Fruit fly (Drosophila melanogaster) whole organism, embryonic: ENCODE results near the gene Sys1.
A peak's percentile ranks its signal among the peaks of the same experiment; 100 is the strongest.

Experiments
- Atf3 ChIP-seq: fragments of 200-800 bp; sonication (Bioruptor generic); optimal IDR thresholded peaks from 3 replicates; lab custom pipeline; 2016; ENCODE audit warnings: missing biosample characterization, missing genetic modification characterization
- BEAF-32 ChIP-seq: fragments of 200-800 bp; sonication (Bioruptor generic); optimal IDR thresholded peaks from 3 replicates; lab custom pipeline; 2017; ENCODE audit warnings: missing biosample characterization, missing genetic modification characterization, mild to moderate bottlenecking, moderate library complexity, missing genetic modification reagents
- CG10147 ChIP-seq: fragments of 200-800 bp; sonication (Bioruptor generic); optimal IDR thresholded peaks from 2 replicates; lab custom pipeline; 2019; ENCODE audit warnings: missing biosample characterization, mild to moderate bottlenecking, missing genetic modification characterization, moderate library complexity
- CG12155 ChIP-seq: fragments of 200-800 bp; sonication (Bioruptor generic); optimal IDR thresholded peaks from 3 replicates; lab custom pipeline; 2016; ENCODE audit warnings: missing biosample characterization, missing genetic modification characterization
- CG13296 ChIP-seq: fragments of 200-800 bp; sonication (Bioruptor generic); optimal IDR thresholded peaks from 3 replicates; lab custom pipeline; 2018; ENCODE audit warnings: missing biosample characterization, mild to moderate bottlenecking, missing genetic modification characterization
- CG13424 ChIP-seq: fragments of 200-800 bp; sonication (Bioruptor generic); optimal IDR thresholded peaks from 2 replicates; lab custom pipeline; 2019; ENCODE audit warnings: missing biosample characterization, mild to moderate bottlenecking, missing genetic modification characterization, moderate library complexity
- CG15011 ChIP-seq: fragments of 200-800 bp; sonication (Bioruptor generic); optimal IDR thresholded peaks from 3 replicates; lab custom pipeline; 2018; ENCODE audit warnings: missing biosample characterization, mild to moderate bottlenecking, missing genetic modification characterization
- CG1603 ChIP-seq: fragments of 200-800 bp; sonication (Bioruptor generic); optimal IDR thresholded peaks from 2 replicates; lab custom pipeline; 2019; ENCODE audit warnings: missing biosample characterization, mild to moderate bottlenecking, missing genetic modification characterization, moderate library complexity
- CG17186 ChIP-seq: fragments of 200-800 bp; sonication (Bioruptor generic); optimal IDR thresholded peaks from 3 replicates; lab custom pipeline; 2017; ENCODE audit warnings: missing biosample characterization, missing genetic modification reagents, missing genetic modification characterization
- CG42726 ChIP-seq: fragments of 200-800 bp; sonication (Bioruptor generic); IDR thresholded peaks from 2 replicates; pipeline ENCODE4 v1.3.6; 2022; ENCODE audit warnings: missing biosample characterization, missing genetic modification characterization; ENCODE audit not compliant: partially characterized antibody
- CG6272 ChIP-seq: fragments of 200-800 bp; sonication (Bioruptor generic); IDR thresholded peaks from 2 replicates; pipeline ENCODE4 v1.3.6; 2022; ENCODE audit warnings: missing biosample characterization, missing genetic modification characterization
- CG7357 ChIP-seq: fragments of 200-800 bp; sonication (Bioruptor generic); IDR thresholded peaks from 3 replicates; pipeline ENCODE4 v1.3.6; 2022; ENCODE audit warnings: missing biosample characterization, missing genetic modification characterization
- CG7963 ChIP-seq: fragments of 200-800 bp; sonication (Bioruptor generic); IDR thresholded peaks from 3 replicates; pipeline ENCODE4 v1.3.6; 2022; ENCODE audit warnings: missing biosample characterization, missing genetic modification characterization; ENCODE audit not compliant: partially characterized antibody
- CG8388 ChIP-seq: fragments of 200-800 bp; sonication (Bioruptor generic); optimal IDR thresholded peaks from 2 replicates; lab custom pipeline; 2019; ENCODE audit warnings: missing biosample characterization, mild to moderate bottlenecking, missing genetic modification characterization, moderate library complexity
- CG9215 ChIP-seq: fragments of 200-800 bp; sonication (Bioruptor generic); IDR thresholded peaks from 2 replicates; pipeline ENCODE4 v1.3.6; 2022; ENCODE audit warnings: missing biosample characterization, missing genetic modification characterization
- CG9932 ChIP-seq: fragments of 200-800 bp; sonication (Bioruptor generic); IDR thresholded peaks from 2 replicates; pipeline ENCODE4 v1.3.6; 2022; ENCODE audit warnings: missing biosample characterization, missing genetic modification characterization
- Camta ChIP-seq: fragments of 200-800 bp; sonication (Bioruptor generic); optimal IDR thresholded peaks from 2 replicates; lab custom pipeline; 2016; ENCODE audit warnings: missing biosample characterization, missing genetic modification characterization
- Deaf1 ChIP-seq: fragments of 200-800 bp; optimal IDR thresholded peaks from 3 replicates; lab custom pipeline; 2019; ENCODE audit warnings: missing biosample characterization, mild to moderate bottlenecking, missing genetic modification characterization, moderate library complexity
- Dfd ChIP-seq, 2 experiments: fragments of >200 bp; optimal IDR thresholded peaks; 2 replicates each; lab custom pipeline; 2017; ENCODE audit warnings: missing biosample characterization in 2 of 2, missing genetic modification characterization in 2 of 2
- ERR ChIP-seq: fragments of 200-800 bp; sonication (Bioruptor generic); optimal IDR thresholded peaks from 2 replicates; lab custom pipeline; 2016; ENCODE audit warnings: missing biosample characterization, missing genetic modification characterization
- Eip74EF ChIP-seq, 2 experiments: fragments of 200-800 bp in 1 of 2; fragments of >200 bp in 1 of 2; sonication (Bioruptor generic) in 1 of 2; optimal IDR thresholded peaks; 2 replicates each; lab custom pipeline; 2017 to 2019; ENCODE audit warnings: missing biosample characterization in 2 of 2, missing genetic modification characterization in 2 of 2, mild to moderate bottlenecking in 1 of 2, moderate library complexity in 1 of 2
- Fer3 ChIP-seq: fragments of 200-800 bp; sonication (Bioruptor generic); optimal IDR thresholded peaks from 2 replicates; lab custom pipeline; 2018; ENCODE audit warnings: missing biosample characterization, mild to moderate bottlenecking, missing genetic modification characterization, moderate library complexity
- H2.0 ChIP-seq: fragments of 200-800 bp; sonication (Bioruptor generic); IDR thresholded peaks from 2 replicates; pipeline ENCODE4 v1.3.6; 2022; ENCODE audit warnings: missing biosample characterization, missing genetic modification characterization
- Hr39 ChIP-seq: fragments of >200 bp; optimal IDR thresholded peaks from 2 replicates; lab custom pipeline; 2017
- Hsf ChIP-seq: fragments of 200-800 bp; sonication (Bioruptor generic); optimal IDR thresholded peaks from 3 replicates; lab custom pipeline; 2016; ENCODE audit warnings: missing biosample characterization, missing genetic modification characterization
- Med ChIP-seq: fragments of 200-800 bp; sonication (Bioruptor generic); peaks from one replicate; lab custom pipeline; 2016; ENCODE audit warnings: missing biosample characterization, missing genetic modification characterization, mild to moderate bottlenecking, inconsistent platforms, moderate library complexity
- NK7.1 ChIP-seq: fragments of 200-800 bp; sonication (Bioruptor generic); optimal IDR thresholded peaks from 3 replicates; lab custom pipeline; 2016; ENCODE audit warnings: missing biosample characterization, missing genetic modification characterization
- Nf-YC ChIP-seq: fragments of 200-800 bp; optimal IDR thresholded peaks from 3 replicates; lab custom pipeline; 2019; ENCODE audit warnings: missing biosample characterization, mild to moderate bottlenecking, missing genetic modification characterization, moderate library complexity
- Ravus ChIP-seq: fragments of 200-800 bp; sonication (Bioruptor generic); IDR thresholded peaks from 2 replicates; pipeline ENCODE4 v1.3.6; 2022; ENCODE audit warnings: missing biosample characterization, missing genetic modification characterization
- Sox100B ChIP-seq: fragments of 200-800 bp; sonication (Bioruptor generic); optimal IDR thresholded peaks from 3 replicates; lab custom pipeline; 2018; ENCODE audit warnings: missing biosample characterization, mild to moderate bottlenecking, missing genetic modification characterization
- Sry-δ ChIP-seq: fragments of 200-800 bp; sonication (Bioruptor generic); optimal IDR thresholded peaks from 2 replicates; lab custom pipeline; 2016; ENCODE audit warnings: missing biosample characterization, missing genetic modification characterization
- TFAM ChIP-seq: fragments of 200-800 bp; sonication (Bioruptor generic); optimal IDR thresholded peaks from 2 replicates; lab custom pipeline; 2017; ENCODE audit warnings: missing biosample characterization, missing genetic modification characterization, inconsistent platforms
- ap ChIP-seq: fragments of 200-800 bp; sonication (Bioruptor generic); IDR thresholded peaks from 2 replicates; pipeline ENCODE4 v1.3.6; 2022; ENCODE audit warnings: missing biosample characterization, missing genetic modification characterization
- ara ChIP-seq: fragments of 200-800 bp; sonication (Bioruptor generic); IDR thresholded peaks from 2 replicates; pipeline ENCODE4 v1.3.6; 2022; ENCODE audit warnings: missing biosample characterization, missing genetic modification characterization
- cato ChIP-seq: fragments of 200-800 bp; sonication (Bioruptor generic); optimal IDR thresholded peaks from 2 replicates; lab custom pipeline; 2016; ENCODE audit warnings: missing biosample characterization, missing genetic modification characterization, borderline replicate concordance
- croc ChIP-seq: fragments of 200-800 bp; sonication (Bioruptor generic); conservative IDR thresholded peaks from 3 replicates; pipeline ENCODE4 v1.3.6; 2022; ENCODE audit warnings: missing biosample characterization, missing genetic modification characterization
- danr ChIP-seq: fragments of 200-800 bp; sonication (Bioruptor generic); IDR thresholded peaks from 2 replicates; pipeline ENCODE4 v1.3.6; 2022; ENCODE audit warnings: missing biosample characterization, missing genetic modification characterization
- fd96Cb ChIP-seq: fragments of 200-800 bp; sonication (Bioruptor generic); optimal IDR thresholded peaks from 2 replicates; lab custom pipeline; 2018; ENCODE audit warnings: missing biosample characterization, mild to moderate bottlenecking, missing genetic modification characterization, moderate library complexity
- ftz-f1 ChIP-seq: fragments of 200-800 bp; sonication (Bioruptor generic); optimal IDR thresholded peaks from 2 replicates; lab custom pipeline; 2016; ENCODE audit warnings: missing biosample characterization, missing genetic modification characterization
- gcm ChIP-seq: fragments of 200-800 bp; sonication (Bioruptor generic); optimal IDR thresholded peaks from 2 replicates; lab custom pipeline; 2019; ENCODE audit warnings: missing biosample characterization, mild to moderate bottlenecking, missing genetic modification characterization, moderate library complexity
- gem ChIP-seq: fragments of 200-800 bp; sonication (Bioruptor generic); optimal IDR thresholded peaks from 2 replicates; lab custom pipeline; 2019; ENCODE audit warnings: missing biosample characterization, mild to moderate bottlenecking, missing genetic modification characterization, moderate library complexity
- grn ChIP-seq: fragments of 200-800 bp; sonication (Bioruptor generic); optimal IDR thresholded peaks from 3 replicates; lab custom pipeline; 2017; ENCODE audit warnings: missing biosample characterization, missing genetic modification characterization
- hkb ChIP-seq, 2 experiments: fragments of 200-800 bp in 1 of 2; fragments of >200 bp in 1 of 2; sonication (Bioruptor generic) in 1 of 2; IDR thresholded peaks in 1 of 2; optimal IDR thresholded peaks in 1 of 2; 2 replicates each; pipeline versions ENCODE4 v1.3.6 to Lab custom; 2017 to 2022; ENCODE audit warnings: missing biosample characterization in 1 of 2, missing genetic modification characterization in 1 of 2
- lilli ChIP-seq: fragments of 200-800 bp; sonication (Bioruptor generic); optimal IDR thresholded peaks from 3 replicates; lab custom pipeline; 2016; ENCODE audit warnings: missing biosample characterization, missing genetic modification characterization
- repo ChIP-seq: fragments of 200-800 bp; sonication (Bioruptor generic); optimal IDR thresholded peaks from 2 replicates; lab custom pipeline; 2016; ENCODE audit warnings: missing biosample characterization, missing genetic modification characterization
- seq ChIP-seq: fragments of 200-800 bp; sonication (Bioruptor generic); IDR thresholded peaks from 2 replicates; pipeline ENCODE4 v1.3.6; 2022; ENCODE audit warnings: missing biosample characterization, missing genetic modification characterization
- tgo ChIP-seq: fragments of 200-800 bp; sonication (Bioruptor generic); IDR thresholded peaks from 3 replicates; pipeline ENCODE4 v1.3.6; 2022; ENCODE audit warnings: missing biosample characterization, missing genetic modification characterization
- tx ChIP-seq: fragments of 200-800 bp; sonication (Bioruptor generic); optimal IDR thresholded peaks from 2 replicates; lab custom pipeline; 2016; ENCODE audit warnings: missing biosample characterization, missing genetic modification characterization
- vfl ChIP-seq: fragments of 200-800 bp; sonication (Bioruptor generic); optimal IDR thresholded peaks from 2 replicates; lab custom pipeline; 2016; ENCODE audit warnings: missing biosample characterization, missing genetic modification characterization
- vvl ChIP-seq: fragments of 200-800 bp; sonication (Bioruptor generic); IDR thresholded peaks from 2 replicates; pipeline ENCODE4 v1.3.6; 2022; ENCODE audit warnings: missing biosample characterization, missing genetic modification characterization
- yki ChIP-seq: fragments of >200 bp; optimal IDR thresholded peaks from 3 replicates; lab custom pipeline; 2018

Gene Sys1

DNA sequence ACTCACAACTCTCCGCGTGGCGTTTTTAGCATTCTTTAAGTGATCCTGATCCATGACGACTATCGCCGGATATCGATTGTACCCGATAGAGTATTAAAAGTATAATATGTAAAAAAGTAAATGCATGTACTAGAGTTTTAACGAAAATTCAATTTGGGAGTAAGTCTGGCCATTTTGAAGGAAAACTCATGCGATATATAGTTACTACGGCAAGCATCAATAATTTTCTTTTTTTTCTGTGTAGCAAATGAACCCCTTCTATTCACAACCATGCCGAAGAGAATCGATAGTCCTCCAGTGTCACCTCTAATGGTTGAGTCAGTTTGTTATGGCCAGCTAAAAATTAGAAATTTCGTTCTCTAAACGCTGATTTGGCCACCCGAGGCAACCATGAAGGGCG is at the start of gene Sys1, which contains the start of gene Dhod (continued):
- TF ChIP-seq NK7.1 (GFP tag; lab: Kevin White, UChicago) (peak; percentile 39), CG17186 (peak; percentile 53), cato (GFP tag; lab: Kevin White, UChicago) (peak; percentile 41), Hr39 (lab: Kevin White, UChicago) (no peak), CG6272 (GFP tag; lab: Robert Waterston, UW) (peak; percentile 75), CG9932 (GFP tag; lab: Robert Waterston, UW) (peak; percentile 85), vfl (GFP tag; lab: Kevin White, UChicago) (peak; percentile 63), ftz-f1 (GFP tag; lab: Kevin White, UChicago) (no peak), repo (peak; percentile 23), Deaf1 (tag; lab: Kevin White, UChicago) (peak; percentile 2), fd96Cb (tag; lab: Kevin White, UChicago) (peak; percentile 20), gem (tag; lab: Kevin White, UChicago) (peak; percentile 75), danr (GFP tag; lab: Robert Waterston, UW) (no peak), TFAM (GFP tag; lab: Kevin White, UChicago) (no peak), vvl (GFP tag; lab: Robert Waterston, UW) (peak; percentile 75), Fer3 (peak; percentile 40), CG42726 (GFP tag; lab: Robert Waterston, UW) (no peak), Sox100B (peak; percentile 4), ap (GFP tag; lab: Robert Waterston, UW) (no peak), CG12155 (GFP tag; lab: Kevin White, UChicago) (peak; percentile 62), gcm (no peak), Med (peak; percentile 92), tgo (GFP tag; lab: Robert Waterston, UW) (peak; percentile 76), Dfd (GFP tag; optimal IDR thresholded peaks at IDR 0.05; lab: Kevin White, UChicago) (no peak), H2.0 (GFP tag; lab: Robert Waterston, UW) (peak; percentile 56), croc (GFP tag; lab: Robert Waterston, UW) (no peak), yki (lab: Kevin White, UChicago) (no peak), Ravus (GFP tag; lab: Robert Waterston, UW) (no peak), CG9215 (GFP tag; lab: Robert Waterston, UW) (peak; percentile 64), tx (GFP tag; lab: Kevin White, UChicago) (peak; percentile 22), CG1603 (tag; lab: Kevin White, UChicago) (peak; percentile 65), Atf3 (GFP tag; lab: Kevin White, UChicago) (peak; percentile 60), ERR (peak; percentile 59), ara (GFP tag; lab: Robert Waterston, UW) (no peak), CG13424 (tag; lab: Kevin White, UChicago) (peak; percentile 67), CG10147 (GFP tag; lab: Kevin White, UChicago) (peak; percentile 65), hkb (optimal IDR thresholded peaks at IDR 0.05; lab: Kevin White, UChicago) (no peak), hkb (GFP tag; IDR thresholded peaks at IDR 0.05; lab: Robert Waterston, UW) (peak; percentile 65; the same call in 1 of the 2 replicates), CG7963 (GFP tag; lab: Robert Waterston, UW) (peak; percentile 46; the same call in 1 of the 3 replicates), BEAF-32 (GFP tag; lab: Kevin White, UChicago) (peak; percentile 86), seq (GFP tag; lab: Robert Waterston, UW) (0 out of 2 replicates have a peak, but pooled peaks have one; percentile 34), lilli (GFP tag; lab: Kevin White, UChicago) (peak; percentile 89), CG13296 (GFP tag; lab: Kevin White, UChicago) (peak; percentile 56), CG15011 (GFP tag; lab: Kevin White, UChicago) (no peak), Nf-YC (peak; percentile 45), CG7357 (GFP tag; lab: Robert Waterston, UW) (peak; percentile 30; the same call in 1 of the 3 replicates), Hsf (peak; percentile 75), CG8388 (GFP tag; lab: Kevin White, UChicago) (peak; percentile 51), Eip74EF (GFP tag; optimal IDR thresholded peaks at IDR 0.05; lab: Kevin White, UChicago) (no peak), Camta (GFP tag; lab: Kevin White, UChicago) (peak; percentile 28), grn (no peak), Sry-δ (GFP tag; lab: Kevin White, UChicago) (peak; percentile 90)
